Fruit fly (Drosophila melanogaster): ENCODE data around the gene pum.

Gene pum

DNA sequence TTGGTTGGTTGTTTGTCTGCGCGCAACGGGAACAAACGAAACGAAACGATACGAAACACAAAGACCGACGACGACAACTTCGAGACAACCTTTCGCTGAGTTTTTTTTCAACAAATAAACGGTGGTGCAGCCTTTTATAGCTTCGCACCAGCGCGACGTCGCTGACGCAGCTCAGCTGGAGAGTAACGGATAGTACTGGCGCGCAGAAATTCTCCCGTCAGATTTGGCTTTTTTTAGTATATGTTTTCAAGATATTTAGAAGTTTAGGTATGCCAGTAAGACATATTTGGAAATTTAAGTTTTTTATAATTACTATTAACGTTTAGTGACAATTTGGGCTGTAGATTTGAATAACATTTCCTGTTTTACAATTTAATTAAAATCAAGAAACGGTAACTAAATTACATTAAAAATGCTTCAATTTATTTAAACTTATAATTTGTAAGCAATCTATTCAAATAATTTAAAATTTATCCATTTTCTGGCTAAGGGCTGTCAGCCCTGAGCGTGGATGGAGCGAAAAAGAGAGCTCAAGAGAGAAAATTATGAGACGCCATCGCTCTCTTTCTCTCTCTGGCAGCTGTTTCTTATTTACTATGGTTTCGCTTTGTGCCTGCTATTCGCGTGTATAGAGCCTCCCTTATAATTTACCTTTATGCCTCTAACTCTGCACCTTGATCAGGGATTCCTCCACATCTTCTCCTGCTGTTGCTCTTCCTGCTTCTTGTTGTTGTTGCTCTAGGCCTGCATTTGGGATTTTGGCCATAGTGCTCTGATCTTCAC, 203.7 kb downstream of the pum start (continued):
- TF ChIP-seq grau (tag; optimal IDR thresholded peaks at IDR 0.05), result peak; percentile 90
- TF ChIP-seq NfI (GFP tag; optimal IDR thresholded peaks at IDR 0.05), result peak; percentile 78
- TF ChIP-seq CG10209 (GFP tag; optimal IDR thresholded peaks at IDR 0.05), result peak; percentile 82
- TF ChIP-seq CG17912 (GFP tag; optimal IDR thresholded peaks at IDR 0.05), result peak; percentile 54
- TF ChIP-seq CG2199 (GFP tag; IDR thresholded peaks at IDR 0.05), result peak; percentile 90
- peak; percentile 81 for TF ChIP-seq ash1 (GFP tag; optimal IDR thresholded peaks at IDR 0.05)
- no peak for TF ChIP-seq ssp (GFP tag; IDR thresholded peaks at IDR 0.05)
- TF ChIP-seq CG17385 (GFP tag; optimal IDR thresholded peaks at IDR 0.05), result peak; percentile 83
- TF ChIP-seq Med (GFP tag), result peak; percentile 87
- TF ChIP-seq CG12299 (tag; optimal IDR thresholded peaks at IDR 0.05), result peak; percentile 80
- no peak for TF ChIP-seq CG8765 (GFP tag; IDR thresholded peaks at IDR 0.05)
- no peak for TF ChIP-seq CG10959 (GFP tag; IDR thresholded peaks at IDR 0.05)
- no peak for TF ChIP-seq CG1792 (GFP tag; optimal IDR thresholded peaks at IDR 0.05)
- TF ChIP-seq bcd (GFP tag; optimal IDR thresholded peaks at IDR 0.05), result peak; percentile 82
- no peak for TF ChIP-seq gt (GFP tag; IDR thresholded peaks at IDR 0.05)
- peak; percentile 64 for TF ChIP-seq Hsf (GFP tag; optimal IDR thresholded peaks at IDR 0.05)
- no peak for TF ChIP-seq CG12236 (GFP tag; optimal IDR thresholded peaks at IDR 0.05)
- peak; percentile 49 to 90 for TF ChIP-seq Hr51 (GFP tag; optimal IDR thresholded peaks at IDR 0.05)
- TF ChIP-seq Doc2 (GFP tag; IDR thresholded peaks at IDR 0.05), result no peak
- TF ChIP-seq Hmr (GFP tag; optimal IDR thresholded peaks at IDR 0.05), result peak; percentile 91
- peak; percentile 72 for TF ChIP-seq zen (tag; optimal IDR thresholded peaks at IDR 0.05)
- peak; percentile 41 for TF ChIP-seq her (GFP tag; optimal IDR thresholded peaks at IDR 0.05)
- TF ChIP-seq ems (GFP tag; optimal IDR thresholded peaks at IDR 0.05), result peak; percentile 29
- peak; percentile 60; the same call in 1 of the 2 replicates for TF ChIP-seq CG3847 (GFP tag; IDR thresholded peaks at IDR 0.05)
- no peak for TF ChIP-seq CG7987 (GFP tag; optimal IDR thresholded peaks at IDR 0.05)
- TF ChIP-seq MTF-1 (GFP tag; optimal IDR thresholded peaks at IDR 0.05; ENCODE audit: borderline replicate concordance), result peak; percentile 21
- TF ChIP-seq CG12104 (GFP tag; optimal IDR thresholded peaks at IDR 0.05), result peak; percentile 86
- peak; percentile 56 for TF ChIP-seq CG2116 (GFP tag; optimal IDR thresholded peaks at IDR 0.05)
- no peak for TF ChIP-seq prd (optimal IDR thresholded peaks at IDR 0.05)
- no peak; the same call in 1 of the 3 replicates for TF ChIP-seq prd (GFP tag; IDR thresholded peaks at IDR 0.05)
- no peak for TF ChIP-seq crc (GFP tag; optimal IDR thresholded peaks at IDR 0.05)
- TF ChIP-seq CG10366 (GFP tag; IDR thresholded peaks at IDR 0.05), result peak; percentile 16; the same call in 1 of the 2 replicates
- peak; percentile 93 for TF ChIP-seq CG8924 (tag; optimal IDR thresholded peaks at IDR 0.05)
- peak; percentile 69 for TF ChIP-seq CG12155 (GFP tag; optimal IDR thresholded peaks at IDR 0.05)
- no peak for TF ChIP-seq sc (optimal IDR thresholded peaks at IDR 0.05)
- peak; percentile 58 for TF ChIP-seq sc (GFP tag; optimal IDR thresholded peaks at IDR 0.05)
- no peak for TF ChIP-seq Mrtf (GFP tag; IDR thresholded peaks at IDR 0.05)
- TF ChIP-seq CG3995 (GFP tag; optimal IDR thresholded peaks at IDR 0.05), result peak; percentile 22
- TF ChIP-seq zen2 (GFP tag; IDR thresholded peaks at IDR 0.05; ENCODE audit: partially characterized antibody), result no peak
- TF ChIP-seq fru (optimal IDR thresholded peaks at IDR 0.05), result no peak
- TF ChIP-seq tio (GFP tag; optimal IDR thresholded peaks at IDR 0.05), result peak; percentile 61
- peak; percentile 62 for TF ChIP-seq Usf (GFP tag; optimal IDR thresholded peaks at IDR 0.05)
- peak; percentile 50 for TF ChIP-seq Mad (GFP tag; optimal IDR thresholded peaks at IDR 0.05)
- no peak for TF ChIP-seq Optix (GFP tag; IDR thresholded peaks at IDR 0.05)
- peak; percentile 41 for TF ChIP-seq CG18011 (GFP tag; optimal IDR thresholded peaks at IDR 0.05)
- TF ChIP-seq psq (GFP tag; optimal IDR thresholded peaks at IDR 0.05), result peak; percentile 55
- TF ChIP-seq sens-2 (GFP tag; IDR thresholded peaks at IDR 0.05), result no peak
- TF ChIP-seq CG10321 (GFP tag; IDR thresholded peaks at IDR 0.05), result no peak
- 0 out of 3 replicates have a peak, but pooled peaks have one; percentile 9 for TF ChIP-seq ase (GFP tag; IDR thresholded peaks at IDR 0.05)
- TF ChIP-seq CG10274 (GFP tag; optimal IDR thresholded peaks at IDR 0.05), result peak; percentile 45
